Worm (Caenorhabditis elegans): ENCODE measurements around the gene C18F10.7.

Gene C18F10.7

ce11 chrIII:6303114-6303647 is 25.0 kb upstream of the C18F10.7 start, which contains the start of gene F47D12.9 (continued):
- TF ChIP-seq ceh-28 (tag; optimal IDR thresholded peaks at IDR 0.05) (no peak), nhr-11 (tag; optimal IDR thresholded peaks at IDR 0.05) (peak; percentile 72), T20F7.1 (GFP tag; optimal IDR thresholded peaks at IDR 0.05) (peak; percentile 33), F37D6.2 (tag; optimal IDR thresholded peaks at IDR 0.05) (no peak), mxl-3 (GFP tag; optimal IDR thresholded peaks at IDR 0.05) (peak; percentile 88), D1046.2 (GFP tag; IDR thresholded peaks at IDR 0.05) (no peak), mdt-29 (GFP tag; IDR thresholded peaks at IDR 0.05) (no peak), R02D3.7 (tag; optimal IDR thresholded peaks at IDR 0.05) (no peak), jun-1 (tag; optimal IDR thresholded peaks at IDR 0.05) (peak; percentile 12), nhr-102 (tag; optimal IDR thresholded peaks at IDR 0.05) (peak; percentile 55), gei-8 (GFP tag; optimal IDR thresholded peaks at IDR 0.05) (peak; percentile 32), mdl-1 (tag; optimal IDR thresholded peaks at IDR 0.05) (peak; percentile 26 to 85), nhr-237 (tag; optimal IDR thresholded peaks at IDR 0.05) (no peak), dmd-6 (GFP tag; IDR thresholded peaks at IDR 0.05) (peak; percentile 73; the same call in 1 of the 2 replicates), zfp-3 (GFP tag; conservative IDR thresholded peaks at IDR 0.05) (0 out of 2 replicates have a peak, but pooled peaks have one; percentile 5), daf-12 (tag; optimal IDR thresholded peaks at IDR 0.05) (no peak), aly-2 (tag; optimal IDR thresholded peaks at IDR 0.05) (no peak), hmg-1.1 (GFP tag; IDR thresholded peaks at IDR 0.05) (peak; percentile 80), egl-27 (tag; optimal IDR thresholded peaks at IDR 0.05) (no peak), hlh-30 (tag; optimal IDR thresholded peaks at IDR 0.05; ENCODE audit: insufficient read depth) (peak; percentile 98), hlh-11 (tag; optimal IDR thresholded peaks at IDR 0.05) (peak; percentile 90), unc-39 (tag; optimal IDR thresholded peaks at IDR 0.05) (no peak), unc-62 (GFP tag; optimal IDR thresholded peaks at IDR 0.05 in 1 of 2) (peak in 1 of 2 experiments; percentile 80), unc-62 (tag; optimal IDR thresholded peaks at IDR 0.05) (no peak), mes-2 (tag; optimal IDR thresholded peaks at IDR 0.05; ENCODE audit: poor library complexity, severe bottlenecking) (peak; percentile 71), tra-1 (GFP tag; IDR thresholded peaks at IDR 0.05) (no peak; the same call in none of the 2 replicates), rbr-2 (tag; optimal IDR thresholded peaks at IDR 0.05) (peak; percentile 56), fos-1 (tag; optimal IDR thresholded peaks at IDR 0.05) (no peak), F10B5.3 (tag; optimal IDR thresholded peaks at IDR 0.05) (no peak), lir-3 (tag; optimal IDR thresholded peaks at IDR 0.05) (no peak), skn-1 (tag; optimal IDR thresholded peaks at IDR 0.05) (no peak), fkh-10 (GFP tag; optimal IDR thresholded peaks at IDR 0.05) (no peak), set-16 (GFP tag; IDR thresholded peaks at IDR 0.05) (peak; percentile 18; the same call in 1 of the 2 replicates), unc-130 (GFP tag; optimal IDR thresholded peaks at IDR 0.05) (no peak), zip-2 (tag; optimal IDR thresholded peaks at IDR 0.05) (peak; percentile 12), lin-13 (GFP tag; optimal IDR thresholded peaks at IDR 0.05) (peak; percentile 71), nhr-25 (tag; optimal IDR thresholded peaks at IDR 0.05; ENCODE audit: borderline replicate concordance, insufficient read depth) (peak; percentile 46), vab-7 (GFP tag; IDR thresholded peaks at IDR 0.05) (no peak), nhr-6 (tag; optimal IDR thresholded peaks at IDR 0.05) (peak; percentile 89), dmd-8 (GFP tag; IDR thresholded peaks at IDR 0.05) (no peak), snpc-4 (tag; optimal IDR thresholded peaks at IDR 0.05) (no peak), duxl-1 (tag; optimal IDR thresholded peaks at IDR 0.05; ENCODE audit: poor library complexity) (no peak), aha-1 (tag) (no peak), nhr-48 (tag; optimal IDR thresholded peaks at IDR 0.05) (peak; percentile 71), arid-1 (GFP tag; conservative IDR thresholded peaks at IDR 0.05) (no peak), nhr-42 (GFP tag; IDR thresholded peaks at IDR 0.05) (no peak), zip-11 (GFP tag; IDR thresholded peaks at IDR 0.05) (no peak), mep-1 (tag; optimal IDR thresholded peaks at IDR 0.05) (peak; percentile 81), hif-1 (tag; optimal IDR thresholded peaks at IDR 0.05) (peak in 1 of 2 experiments; percentile 74), ZK546.5 (tag; optimal IDR thresholded peaks at IDR 0.05) (no peak), dve-1 (tag; optimal IDR thresholded peaks at IDR 0.05; ENCODE audit: insufficient read depth) (peak; percentile 83)

Measured in whole organism, L4 larva.